Worm (Caenorhabditis elegans) whole organism, L4/young adult: Measurements from ENCODE around the gene F15A4.2.

Experiments
- W03F9.2 ChIP-seq: fragments of 150-350 bp; optimal IDR thresholded peaks from 2 replicates; lab custom pipeline; 2014; ENCODE audit warnings: missing biosample characterization, missing genetic modification characterization
- dao-5 ChIP-seq: sonication (generic microtip); optimal IDR thresholded peaks from 2 replicates; lab custom pipeline; 2016; ENCODE audit warnings: missing genotype, missing genetic modification characterization, moderate library complexity, missing compliant biosample characterization
- him-1 ChIP-seq: sonication (generic microtip); optimal IDR thresholded peaks from 2 replicates; lab custom pipeline; 2016; ENCODE audit warnings: missing genotype, missing genetic modification reagents, missing genetic modification characterization, missing compliant biosample characterization

DNA sequence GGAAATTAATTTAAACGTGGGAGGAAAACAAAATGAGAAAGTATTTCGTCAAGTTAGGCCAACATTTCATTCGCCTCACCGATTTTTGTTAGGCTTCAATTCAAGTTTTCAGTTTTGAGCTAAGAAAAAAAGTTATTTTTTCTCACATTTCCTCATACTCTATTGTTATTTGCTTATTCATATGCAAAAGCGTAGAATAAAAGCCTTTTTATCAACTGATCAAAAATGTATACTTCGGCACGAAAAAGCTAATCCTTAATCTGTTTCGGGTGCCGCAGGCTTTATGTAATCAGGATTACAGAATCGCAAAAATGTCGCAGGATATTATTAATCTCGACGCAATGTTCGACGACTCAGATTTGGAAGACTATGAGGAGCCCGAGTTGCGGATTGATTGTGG lies 27.6 kb downstream of the F15A4.2 start, which contains the start of gene T21B4.15:
- TF ChIP-seq dao-5 (tag; lab: Kevin White, UChicago) = no peak
- no peak for TF ChIP-seq him-1 (tag; lab: Kevin White, UChicago)
- no peak for TF ChIP-seq W03F9.2 (tag; lab: Kevin White, UChicago)
